Worm (Caenorhabditis elegans) whole organism, mixed stage, embryonic: ENCODE measurements around the gene C33D9.6.

Experiments
- drap-1 ChIP-seq: fragments of 200-800 bp; sonication (Bioruptor generic); optimal IDR thresholded peaks from 3 replicates; lab custom pipeline; 2018; ENCODE audit warnings: mild to moderate bottlenecking, missing genetic modification characterization, missing compliant biosample characterization
- pha-4 ChIP-seq: fragments of 150-350 bp; optimal IDR thresholded peaks from 2 replicates; lab custom pipeline; 2018; ENCODE audit warnings: missing biosample characterization, missing genetic modification reagents, missing genetic modification characterization
- sem-2 ChIP-seq: fragments of 200-800 bp; sonication (Bioruptor generic); optimal IDR thresholded peaks from 2 replicates; lab custom pipeline; 2018; ENCODE audit warnings: mild to moderate bottlenecking, missing genetic modification characterization, missing compliant biosample characterization
- snpc-4 ChIP-seq: fragments of 150-350 bp; optimal IDR thresholded peaks from 2 replicates; lab custom pipeline; 2014; ENCODE audit warnings: missing biosample characterization, missing genetic modification characterization
- unc-62 ChIP-seq: fragments of 150-350 bp; optimal IDR thresholded peaks from 2 replicates; lab custom pipeline; 2014; ENCODE audit warnings: missing biosample characterization, missing genetic modification reagents, missing genetic modification characterization
- ztf-11 ChIP-seq: fragments of 150-350 bp; optimal IDR thresholded peaks from 2 replicates; lab custom pipeline; 2014; ENCODE audit warnings: missing biosample characterization, missing genetic modification characterization

- TF ChIP-seq sem-2 (no peak), drap-1 (no peak), pha-4 (no peak), snpc-4 (tag; lab: Kevin White, UChicago) (no peak), unc-62 (GFP tag; lab: Kevin White, UChicago) (no peak), ztf-11 (tag; lab: Kevin White, UChicago) (no peak)
These were observed 29.0 kb downstream of the C33D9.6 start for ce11 chrIV:8748967-8749366.
